Fruit fly (Drosophila melanogaster): ENCODE measurements around the gene sgl.

sgl gene

dm6 chr3L:6955254-6956229 lies 9.0 kb downstream of the sgl start, which contains the start of the genes CG10077 and CG9948 (continued):
- TF ChIP-seq Hr51 (GFP tag; optimal IDR thresholded peaks at IDR 0.05) (peak; percentile 55 to 90), ken (GFP tag; IDR thresholded peaks at IDR 0.05) (peak; percentile 86), CG12236 (GFP tag; optimal IDR thresholded peaks at IDR 0.05) (peak; percentile 33), CG3163 (GFP tag; optimal IDR thresholded peaks at IDR 0.05) (no peak), CG2875 (GFP tag; optimal IDR thresholded peaks at IDR 0.05) (peak; percentile 71), Sry-δ (GFP tag; optimal IDR thresholded peaks at IDR 0.05) (peak; percentile 80), CG13775 (GFP tag; optimal IDR thresholded peaks at IDR 0.05) (peak; percentile 85), dan (GFP tag; IDR thresholded peaks at IDR 0.05) (no peak; the same call in 1 of the 2 replicates), ara (GFP tag; IDR thresholded peaks at IDR 0.05) (peak; percentile 86), Dip2 (GFP tag; IDR thresholded peaks at IDR 0.05) (no peak), CG13624 (GFP tag; optimal IDR thresholded peaks at IDR 0.05) (peak; percentile 47), shn (GFP tag; optimal IDR thresholded peaks at IDR 0.05) (peak; percentile 40), Aef1 (GFP tag; IDR thresholded peaks at IDR 0.05) (peak; percentile 87), Dek (tag; optimal IDR thresholded peaks at IDR 0.05) (peak; percentile 89), Atf3 (GFP tag; optimal IDR thresholded peaks at IDR 0.05) (peak; percentile 7), CG7357 (GFP tag; IDR thresholded peaks at IDR 0.05) (peak; percentile 77), bbx (GFP tag; IDR thresholded peaks at IDR 0.05; ENCODE audit: partially characterized antibody) (peak; percentile 76), oc (tag; optimal IDR thresholded peaks at IDR 0.05) (no peak), trh (GFP tag; optimal IDR thresholded peaks at IDR 0.05) (peak; percentile 67), btn (GFP tag; optimal IDR thresholded peaks at IDR 0.05) (no peak), CG10462 (GFP tag; optimal IDR thresholded peaks at IDR 0.05) (peak; percentile 77), twi (tag; optimal IDR thresholded peaks at IDR 0.05) (peak; percentile 82), CG16815 (GFP tag; optimal IDR thresholded peaks at IDR 0.05) (peak; percentile 82), emc (GFP tag; optimal IDR thresholded peaks at IDR 0.05) (no peak), CG17612 (GFP tag; IDR thresholded peaks at IDR 0.05) (peak; percentile 79), Abd-B (GFP tag; optimal IDR thresholded peaks at IDR 0.05) (peak; percentile 87), Xbp1 (GFP tag; optimal IDR thresholded peaks at IDR 0.05) (peak; percentile 91), Opbp (GFP tag; IDR thresholded peaks at IDR 0.05; ENCODE audit: partially characterized antibody) (peak; percentile 71; the same call in 2 of the 3 replicates), jumu (GFP tag; optimal IDR thresholded peaks at IDR 0.05) (peak; percentile 38), CG7556 (GFP tag; optimal IDR thresholded peaks at IDR 0.05) (peak; percentile 84), HmgZ (tag; optimal IDR thresholded peaks at IDR 0.05) (peak; percentile 92), sug (tag; optimal IDR thresholded peaks at IDR 0.05) (peak; percentile 87), CG5180 (GFP tag; optimal IDR thresholded peaks at IDR 0.05) (peak; percentile 65), CG14710 (tag; optimal IDR thresholded peaks at IDR 0.05) (peak; percentile 89), CG6854 (GFP tag; optimal IDR thresholded peaks at IDR 0.05) (peak; percentile 80), HmgD (GFP tag; optimal IDR thresholded peaks at IDR 0.05) (no peak), CG1603 (tag; optimal IDR thresholded peaks at IDR 0.05) (peak; percentile 90), chif (GFP tag; optimal IDR thresholded peaks at IDR 0.05) (peak; percentile 32 to 77), disco-r (GFP tag; optimal IDR thresholded peaks at IDR 0.05) (no peak), Poxn (GFP tag; IDR thresholded peaks at IDR 0.05) (peak; percentile 66; the same call in 1 of the 2 replicates), dati (GFP tag; IDR thresholded peaks at IDR 0.05) (peak; percentile 71), HLHmδ (GFP tag; optimal IDR thresholded peaks at IDR 0.05) (no peak), odd (GFP tag; optimal IDR thresholded peaks at IDR 0.05) (peak; percentile 77), ERR (GFP tag; optimal IDR thresholded peaks at IDR 0.05) (peak; percentile 21), Bteb2 (GFP tag; optimal IDR thresholded peaks at IDR 0.05) (peak; percentile 37), CG1602 (GFP tag; optimal IDR thresholded peaks at IDR 0.05) (peak; percentile 90), abd-A (tag; optimal IDR thresholded peaks at IDR 0.05) (no peak), prd (optimal IDR thresholded peaks at IDR 0.05) (no peak), prd (GFP tag; IDR thresholded peaks at IDR 0.05) (peak; percentile 96)

Data from whole organism, embryonic.